Fruit fly (Drosophila melanogaster) whole organism, embryonic: ENCODE data around the gene CG10063.

ENCODE experiments used
- ATbp ChIP-seq: fragments of 200-800 bp; sonication (Bioruptor generic); optimal IDR thresholded peaks from 2 replicates; lab custom pipeline; 2017; ENCODE audit warnings: missing biosample characterization, mild to moderate bottlenecking, missing genetic modification characterization, missing genetic modification reagents
- Adf1 ChIP-seq: fragments of 200-800 bp; sonication (Bioruptor generic); IDR thresholded peaks from 2 replicates; pipeline ENCODE4 v1.3.6; 2022; ENCODE audit warnings: missing biosample characterization, missing genetic modification characterization
- B-H1 ChIP-seq: fragments of 200-800 bp; sonication (Bioruptor generic); IDR thresholded peaks from 3 replicates; pipeline ENCODE4 v1.3.6; 2022; ENCODE audit warnings: missing biosample characterization, missing genetic modification characterization
- Blimp-1 ChIP-seq: fragments of 200-800 bp; sonication (Bioruptor generic); optimal IDR thresholded peaks from 3 replicates; lab custom pipeline; 2018; ENCODE audit warnings: missing biosample characterization, missing genetic modification characterization, mild to moderate bottlenecking, moderate library complexity, missing genetic modification reagents
- CG10431 ChIP-seq: fragments of 200-800 bp; sonication (Bioruptor generic); optimal IDR thresholded peaks from 3 replicates; lab custom pipeline; 2018; ENCODE audit warnings: missing biosample characterization, mild to moderate bottlenecking, missing genetic modification characterization
- CG1233 ChIP-seq: fragments of 200-800 bp; sonication (Bioruptor generic); optimal IDR thresholded peaks from 4 replicates; lab custom pipeline; 2018; ENCODE audit warnings: missing biosample characterization, mild to moderate bottlenecking, missing genetic modification characterization
- CG12744 ChIP-seq: fragments of 200-800 bp; sonication (Bioruptor generic); optimal IDR thresholded peaks from 2 replicates; lab custom pipeline; 2016; ENCODE audit warnings: missing biosample characterization, missing genetic modification characterization
- CG14860 ChIP-seq: fragments of 200-800 bp; sonication (Bioruptor generic); IDR thresholded peaks from 3 replicates; pipeline ENCODE4 v1.3.6; 2022; ENCODE audit warnings: missing biosample characterization, missing genetic modification characterization; ENCODE audit not compliant: partially characterized antibody
- CG14965 ChIP-seq: fragments of 200-800 bp; sonication (Bioruptor generic); optimal IDR thresholded peaks from 2 replicates; lab custom pipeline; 2016; ENCODE audit warnings: missing biosample characterization, missing genetic modification characterization, borderline replicate concordance
- CG15601 ChIP-seq: fragments of 200-800 bp; sonication (Bioruptor generic); optimal IDR thresholded peaks from 3 replicates; lab custom pipeline; 2019; ENCODE audit warnings: missing biosample characterization, mild to moderate bottlenecking, missing genetic modification characterization, moderate library complexity
- CG16779 ChIP-seq: fragments of 200-800 bp; sonication (Bioruptor generic); IDR thresholded peaks from 2 replicates; pipeline ENCODE4 v1.3.6; 2022; ENCODE audit warnings: missing biosample characterization, missing genetic modification characterization
- CG17361 ChIP-seq: fragments of 200-800 bp; sonication (Bioruptor generic); IDR thresholded peaks from 3 replicates; pipeline ENCODE4 v1.3.6; 2022; ENCODE audit warnings: missing biosample characterization, missing genetic modification characterization
- CG17568 ChIP-seq: fragments of 200-800 bp; sonication (Bioruptor generic); optimal IDR thresholded peaks from 2 replicates; lab custom pipeline; 2018; ENCODE audit warnings: missing biosample characterization, mild to moderate bottlenecking, missing genetic modification characterization, moderate library complexity
- CG17912 ChIP-seq: fragments of 200-800 bp; sonication (Bioruptor generic); optimal IDR thresholded peaks from 2 replicates; lab custom pipeline; 2018; ENCODE audit warnings: missing biosample characterization, mild to moderate bottlenecking, missing genetic modification characterization
- CG18262 ChIP-seq: fragments of 200-800 bp; optimal IDR thresholded peaks from 3 replicates; lab custom pipeline; 2019; ENCODE audit warnings: missing biosample characterization, mild to moderate bottlenecking, missing genetic modification characterization, moderate library complexity
- CG18764 ChIP-seq: fragments of 200-800 bp; sonication (Bioruptor generic); optimal IDR thresholded peaks from 3 replicates; lab custom pipeline; 2016; ENCODE audit warnings: missing biosample characterization, missing genetic modification characterization
- CG2678 ChIP-seq: fragments of 200-800 bp; sonication (Bioruptor generic); optimal IDR thresholded peaks from 3 replicates; lab custom pipeline; 2019; ENCODE audit warnings: missing biosample characterization, mild to moderate bottlenecking, missing genetic modification characterization, moderate library complexity
- CG2712 ChIP-seq: fragments of 200-800 bp; optimal IDR thresholded peaks from 3 replicates; lab custom pipeline; 2019; ENCODE audit warnings: missing biosample characterization, mild to moderate bottlenecking, missing genetic modification characterization, moderate library complexity
- CG2889 ChIP-seq: fragments of 200-800 bp; sonication (Bioruptor generic); IDR thresholded peaks from 3 replicates; pipeline ENCODE4 v1.3.6; 2022; ENCODE audit warnings: missing biosample characterization, missing genetic modification characterization
- CG30403 ChIP-seq: fragments of 200-800 bp; sonication (Bioruptor generic); optimal IDR thresholded peaks from 3 replicates; lab custom pipeline; 2016; ENCODE audit warnings: missing biosample characterization, missing genetic modification characterization
- CG3065 ChIP-seq: fragments of 200-800 bp; sonication (Bioruptor generic); optimal IDR thresholded peaks from 2 replicates; lab custom pipeline; 2016; ENCODE audit warnings: missing biosample characterization, missing genetic modification characterization
- CG31441 ChIP-seq: fragments of 200-800 bp; sonication (Bioruptor generic); IDR thresholded peaks from 2 replicates; pipeline ENCODE4 v1.3.6; 2022; ENCODE audit warnings: missing biosample characterization, missing genetic modification characterization
- CG4328 ChIP-seq: fragments of 200-800 bp; sonication (Bioruptor generic); optimal IDR thresholded peaks from 3 replicates; lab custom pipeline; 2017; ENCODE audit warnings: missing biosample characterization, missing genetic modification reagents, missing genetic modification characterization
- CG6689 ChIP-seq: fragments of 200-800 bp; sonication (Bioruptor generic); IDR thresholded peaks from 2 replicates; pipeline ENCODE4 v1.3.6; 2022; ENCODE audit warnings: missing biosample characterization, missing genetic modification characterization
- CkIIα-i1 ChIP-seq: fragments of 200-800 bp; sonication (Bioruptor generic); IDR thresholded peaks from 2 replicates; pipeline ENCODE4 v1.3.6; 2022; ENCODE audit warnings: missing biosample characterization, missing genetic modification characterization
- Eip74EF ChIP-seq, 2 experiments: fragments of 200-800 bp in 1 of 2; fragments of >200 bp in 1 of 2; sonication (Bioruptor generic) in 1 of 2; optimal IDR thresholded peaks; 2 replicates each; lab custom pipeline; 2017 to 2019; ENCODE audit warnings: missing biosample characterization in 2 of 2, missing genetic modification characterization in 2 of 2, mild to moderate bottlenecking in 1 of 2, moderate library complexity in 1 of 2
- Hand ChIP-seq: fragments of 200-800 bp; sonication (Bioruptor generic); optimal IDR thresholded peaks from 2 replicates; lab custom pipeline; 2017; ENCODE audit warnings: mild to moderate bottlenecking, missing biosample characterization, missing genetic modification reagents, missing genetic modification characterization
- Hr39 ChIP-seq: fragments of >200 bp; optimal IDR thresholded peaks from 2 replicates; lab custom pipeline; 2017
- Med ChIP-seq: fragments of 200-800 bp; sonication (Bioruptor generic); peaks from one replicate; lab custom pipeline; 2016; ENCODE audit warnings: missing biosample characterization, missing genetic modification characterization, mild to moderate bottlenecking, inconsistent platforms, moderate library complexity
- NK7.1 ChIP-seq: fragments of 200-800 bp; sonication (Bioruptor generic); optimal IDR thresholded peaks from 3 replicates; lab custom pipeline; 2016; ENCODE audit warnings: missing biosample characterization, missing genetic modification characterization
- Ptx1 ChIP-seq: fragments of 200-800 bp; sonication (Bioruptor generic); IDR thresholded peaks from 2 replicates; pipeline ENCODE4 v1.3.6; 2022; ENCODE audit warnings: missing biosample characterization, missing genetic modification characterization
- Vsx1 ChIP-seq: fragments of 200-800 bp; sonication (Bioruptor generic); optimal IDR thresholded peaks from 2 replicates; lab custom pipeline; 2017; ENCODE audit warnings: missing biosample characterization, mild to moderate bottlenecking, missing genetic modification characterization, missing genetic modification reagents
- ab ChIP-seq: fragments of 200-800 bp; sonication (Bioruptor generic); optimal IDR thresholded peaks from 2 replicates; lab custom pipeline; 2016; ENCODE audit warnings: missing biosample characterization, missing genetic modification characterization
- ato ChIP-seq: fragments of 200-800 bp; sonication (Bioruptor generic); IDR thresholded peaks from 2 replicates; pipeline ENCODE4 v1.3.6; 2022; ENCODE audit warnings: missing biosample characterization, missing genetic modification characterization; ENCODE audit not compliant: partially characterized antibody
- croc ChIP-seq: fragments of 200-800 bp; sonication (Bioruptor generic); conservative IDR thresholded peaks from 3 replicates; pipeline ENCODE4 v1.3.6; 2022; ENCODE audit warnings: missing biosample characterization, missing genetic modification characterization
- dmrt99B ChIP-seq: fragments of 200-800 bp; sonication (Bioruptor generic); optimal IDR thresholded peaks from 2 replicates; lab custom pipeline; 2018; ENCODE audit warnings: missing biosample characterization, mild to moderate bottlenecking, missing genetic modification characterization, moderate library complexity
- dysf ChIP-seq: fragments of 200-800 bp; sonication (Bioruptor generic); IDR thresholded peaks from 3 replicates; pipeline ENCODE4 v1.3.6; 2022; ENCODE audit warnings: missing biosample characterization, missing genetic modification characterization
- gcm ChIP-seq: fragments of 200-800 bp; sonication (Bioruptor generic); optimal IDR thresholded peaks from 2 replicates; lab custom pipeline; 2019; ENCODE audit warnings: missing biosample characterization, mild to moderate bottlenecking, missing genetic modification characterization, moderate library complexity
- gem ChIP-seq: fragments of 200-800 bp; sonication (Bioruptor generic); optimal IDR thresholded peaks from 2 replicates; lab custom pipeline; 2019; ENCODE audit warnings: missing biosample characterization, mild to moderate bottlenecking, missing genetic modification characterization, moderate library complexity
- ham ChIP-seq: fragments of 200-800 bp; sonication (Bioruptor generic); IDR thresholded peaks from 2 replicates; pipeline ENCODE4 v1.3.6; 2022; ENCODE audit warnings: missing biosample characterization, missing genetic modification characterization
- insv ChIP-seq, 2 experiments: fragments of 200-800 bp; sonication (Bioruptor generic); optimal IDR thresholded peaks; 3 replicates each; lab custom pipeline; 2016 to 2018; ENCODE audit warnings: missing biosample characterization in 2 of 2, missing genetic modification characterization in 2 of 2
- jing ChIP-seq: fragments of 200-800 bp; sonication (Bioruptor generic); optimal IDR thresholded peaks from 2 replicates; lab custom pipeline; 2018; ENCODE audit warnings: missing biosample characterization, mild to moderate bottlenecking, missing genetic modification characterization
- knrl ChIP-seq: fragments of 200-800 bp; sonication (Bioruptor generic); IDR thresholded peaks from 3 replicates; pipeline ENCODE4 v1.3.6; 2022; ENCODE audit warnings: missing biosample characterization, missing genetic modification characterization; ENCODE audit not compliant: partially characterized antibody
- nau ChIP-seq: fragments of 200-800 bp; sonication (Bioruptor generic); optimal IDR thresholded peaks from 3 replicates; lab custom pipeline; 2017; ENCODE audit warnings: missing biosample characterization, mild to moderate bottlenecking, missing genetic modification characterization, missing genetic modification reagents
- oc ChIP-seq: fragments of 200-800 bp; sonication (Bioruptor generic); optimal IDR thresholded peaks from 2 replicates; lab custom pipeline; 2018; ENCODE audit warnings: missing biosample characterization, mild to moderate bottlenecking, missing genetic modification characterization, moderate library complexity
- pan ChIP-seq, 4 experiments: fragments of >200 bp in 3 of 4; fragments of 200-800 bp in 1 of 4; sonication (Bioruptor generic) in 1 of 4; optimal IDR thresholded peaks in 3 of 4; IDR thresholded peaks in 1 of 4; 2 replicates each; pipeline versions ENCODE4 v1.3.6 to Lab custom; 2017 to 2022; ENCODE audit warnings: missing biosample characterization in 2 of 4, missing genetic modification characterization in 2 of 4, mixed read lengths in 1 of 4
- sens ChIP-seq: fragments of 200-800 bp; sonication (Bioruptor generic); peaks from one replicate; lab custom pipeline; 2016; ENCODE audit warnings: missing biosample characterization, missing genetic modification characterization
- shn ChIP-seq: fragments of 200-800 bp; sonication (Bioruptor generic); optimal IDR thresholded peaks from 3 replicates; lab custom pipeline; 2016; ENCODE audit warnings: missing biosample characterization, missing genetic modification characterization
- ssp ChIP-seq: fragments of 200-800 bp; sonication (Bioruptor generic); IDR thresholded peaks from 2 replicates; pipeline ENCODE4 v1.3.6; 2022; ENCODE audit warnings: missing biosample characterization, missing genetic modification characterization
- toy ChIP-seq: fragments of 200-800 bp; sonication (Bioruptor generic); IDR thresholded peaks from 2 replicates; pipeline ENCODE4 v1.3.6; 2022; ENCODE audit warnings: missing biosample characterization, missing genetic modification characterization

CG10063 gene

dm6 chr3L:7001855-7002254 lies 29.6 kb upstream of the CG10063 start (continued):
- no peak for TF ChIP-seq Med (GFP tag; lab: Kevin White, UChicago)
- TF ChIP-seq ssp (GFP tag; lab: Robert Waterston, UW) = no peak
- TF ChIP-seq ato (GFP tag; lab: Robert Waterston, UW) = no peak
- TF ChIP-seq nau = no peak
- no peak for TF ChIP-seq Eip74EF (GFP tag; optimal IDR thresholded peaks at IDR 0.05; lab: Kevin White, UChicago)
- no peak for TF ChIP-seq Hand
- TF ChIP-seq CG1233 (GFP tag; lab: Kevin White, UChicago) = no peak
- no peak for TF ChIP-seq ATbp (GFP tag; lab: Kevin White, UChicago)
- TF ChIP-seq Adf1 (GFP tag; lab: Robert Waterston, UW) = no peak
- peak; percentile 45; the same call in 2 of the 3 replicates for TF ChIP-seq CG17361
- TF ChIP-seq CG18764 (GFP tag; lab: Kevin White, UChicago) = no peak
- no peak for TF ChIP-seq pan (optimal IDR thresholded peaks at IDR 0.05; lab: Kevin White, UChicago)
- peak in 1 of 2 experiments; percentile 42 for TF ChIP-seq pan (GFP tag; optimal IDR thresholded peaks at IDR 0.05 in 1 of 2, IDR thresholded peaks at IDR 0.05 in 1 of 2)
- no peak for TF ChIP-seq CG16779 (GFP tag; lab: Robert Waterston, UW)
- no peak for TF ChIP-seq NK7.1 (GFP tag; lab: Kevin White, UChicago)
- TF ChIP-seq Hr39 (lab: Kevin White, UChicago) = no peak
- TF ChIP-seq CG15601 (tag; lab: Kevin White, UChicago) = no peak
- no peak for TF ChIP-seq shn (GFP tag; lab: Kevin White, UChicago)
- TF ChIP-seq CG18262 (tag; lab: Kevin White, UChicago) = peak; percentile 11
- TF ChIP-seq ham (GFP tag; lab: Robert Waterston, UW) = no peak
- peak; percentile 41; the same call in 1 of the 3 replicates for TF ChIP-seq dysf (GFP tag; lab: Robert Waterston, UW)
- peak; percentile 24 for TF ChIP-seq CG30403
- TF ChIP-seq CG12744 (GFP tag; lab: Kevin White, UChicago) = no peak
- no peak for TF ChIP-seq insv (GFP tag; optimal IDR thresholded peaks at IDR 0.05; lab: Kevin White, UChicago)
- TF ChIP-seq sens (GFP tag; lab: Kevin White, UChicago) = peak; percentile 3
- TF ChIP-seq oc (tag; lab: Kevin White, UChicago) = no peak
- TF ChIP-seq Vsx1 (GFP tag; lab: Kevin White, UChicago) = no peak
- no peak for TF ChIP-seq CG10431 (GFP tag; lab: Kevin White, UChicago)
- no peak for TF ChIP-seq Blimp-1 (GFP tag; lab: Kevin White, UChicago)
- TF ChIP-seq Ptx1 (GFP tag; lab: Robert Waterston, UW) = 0 out of 2 replicates have a peak, but pooled peaks have one; percentile 26
- TF ChIP-seq CG2678 = no peak
- TF ChIP-seq dmrt99B (tag; lab: Kevin White, UChicago) = peak; percentile 9
- peak; percentile 51 for TF ChIP-seq gem
- TF ChIP-seq jing (GFP tag; lab: Kevin White, UChicago) = no peak
- TF ChIP-seq CG31441 (GFP tag; lab: Robert Waterston, UW) = peak; percentile 47; the same call in 1 of the 2 replicates
- no peak for TF ChIP-seq toy (GFP tag; lab: Robert Waterston, UW)
- no peak for TF ChIP-seq CG4328 (GFP tag; lab: Kevin White, UChicago)
- peak; percentile 51; the same call in 1 of the 2 replicates for TF ChIP-seq CG6689
- no peak for TF ChIP-seq CG14860 (GFP tag; lab: Robert Waterston, UW)
- TF ChIP-seq gcm (GFP tag; lab: Kevin White, UChicago) = no peak
- TF ChIP-seq ab (GFP tag; lab: Kevin White, UChicago) = no peak
- TF ChIP-seq CG2712 (tag; lab: Kevin White, UChicago) = peak; percentile 32
- TF ChIP-seq CG3065 = no peak
- no peak for TF ChIP-seq knrl (GFP tag; lab: Robert Waterston, UW)
- no peak for TF ChIP-seq CG17568 (GFP tag; lab: Kevin White, UChicago)
- TF ChIP-seq croc = no peak
- TF ChIP-seq B-H1 (GFP tag; lab: Robert Waterston, UW) = 0 out of 3 replicates have a peak, but pooled peaks have one; percentile 13
- TF ChIP-seq CG17912 (GFP tag; lab: Kevin White, UChicago) = no peak
- TF ChIP-seq CkIIα-i1 (GFP tag; lab: Robert Waterston, UW) = no peak
- TF ChIP-seq CG2889 (GFP tag; lab: Robert Waterston, UW) = no peak
- TF ChIP-seq CG14965 (GFP tag; lab: Kevin White, UChicago) = no peak
